Fruit fly (Drosophila melanogaster): ENCODE data around the gene csw.

Gene csw

DNA sequence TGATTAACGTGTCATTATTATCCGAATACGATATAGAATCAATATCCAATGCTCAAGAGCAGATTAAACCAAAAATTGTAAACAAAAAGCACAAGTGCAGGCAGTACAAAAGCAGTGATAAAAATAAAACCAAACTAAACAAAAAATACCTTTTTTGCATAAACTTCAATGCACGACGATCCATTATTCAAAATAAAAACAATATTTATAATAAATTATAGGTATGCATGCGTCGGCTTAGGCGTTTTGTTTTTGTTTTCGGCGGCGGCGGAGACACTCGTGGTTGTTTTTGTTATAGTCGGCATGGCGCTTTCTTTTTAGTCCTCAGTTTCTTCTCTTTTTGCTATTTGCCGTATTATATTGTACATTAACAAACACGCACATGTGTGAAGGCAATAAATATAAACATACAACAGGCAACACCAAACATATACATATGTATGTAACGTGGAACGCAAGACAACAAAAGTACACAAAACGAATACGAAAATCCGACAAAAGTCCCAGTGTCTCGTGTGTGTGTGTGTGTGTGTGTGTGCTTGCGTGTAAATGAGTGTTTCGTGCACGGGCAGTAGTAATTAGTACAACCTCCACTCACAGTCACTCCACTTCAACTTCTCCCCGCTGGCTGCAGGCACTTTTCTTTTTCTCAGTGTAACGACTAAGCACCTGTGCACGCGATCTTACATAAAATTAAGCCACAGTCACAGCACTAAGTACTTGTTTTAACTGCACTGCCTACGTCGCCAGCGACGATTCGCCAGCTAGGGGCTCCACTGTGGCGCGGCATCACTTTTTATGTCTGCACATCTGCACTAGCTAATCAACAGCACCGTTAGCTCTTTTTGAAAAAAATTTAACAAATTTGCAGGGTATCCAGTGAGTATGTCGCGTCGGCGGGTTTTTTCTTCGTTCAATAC, 42.1 kb downstream of the csw start (continued):
- TF ChIP-seq corto (GFP tag; optimal IDR thresholded peaks at IDR 0.05) (no peak), CG8359 (GFP tag; optimal IDR thresholded peaks at IDR 0.05; ENCODE audit: borderline replicate concordance) (peak; percentile 10), crp (GFP tag; optimal IDR thresholded peaks at IDR 0.05) (no peak), CG13624 (GFP tag; optimal IDR thresholded peaks at IDR 0.05) (peak; percentile 12), Ets65A (GFP tag) (peak; percentile 81), CG17328 (GFP tag; IDR thresholded peaks at IDR 0.05) (peak; percentile 40), CG14050 (GFP tag; IDR thresholded peaks at IDR 0.05) (peak; percentile 47; the same call in 1 of the 3 replicates), B-H1 (GFP tag; IDR thresholded peaks at IDR 0.05) (peak; percentile 11; the same call in 1 of the 3 replicates), scrt (GFP tag; optimal IDR thresholded peaks at IDR 0.05) (peak; percentile 26), CG9215 (GFP tag; IDR thresholded peaks at IDR 0.05) (peak; percentile 48; the same call in 1 of the 2 replicates), CG31441 (GFP tag; IDR thresholded peaks at IDR 0.05) (no peak), CoRest (tag; optimal IDR thresholded peaks at IDR 0.05) (peak; percentile 25), ERR (GFP tag; optimal IDR thresholded peaks at IDR 0.05) (peak; percentile 22), klu (GFP tag; IDR thresholded peaks at IDR 0.05) (0 out of 2 replicates have a peak, but pooled peaks have one; percentile 40), E2f2 (GFP tag; IDR thresholded peaks at IDR 0.05) (peak; percentile 19; the same call in 1 of the 2 replicates), NFAT (GFP tag; IDR thresholded peaks at IDR 0.05) (0 out of 2 replicates have a peak, but pooled peaks have one; percentile 22), Antp (GFP tag; optimal IDR thresholded peaks at IDR 0.05) (peak; percentile 34), Usf (GFP tag; optimal IDR thresholded peaks at IDR 0.05) (no peak), jumu (GFP tag; optimal IDR thresholded peaks at IDR 0.05) (peak; percentile 58), unpg (GFP tag; optimal IDR thresholded peaks at IDR 0.05) (peak; percentile 45), CG3847 (GFP tag; IDR thresholded peaks at IDR 0.05) (0 out of 2 replicates have a peak, but pooled peaks have one; percentile 21), CG14710 (tag; optimal IDR thresholded peaks at IDR 0.05) (no peak), Mad (GFP tag; optimal IDR thresholded peaks at IDR 0.05) (no peak), nom (GFP tag; optimal IDR thresholded peaks at IDR 0.05) (no peak), CG7786 (GFP tag; optimal IDR thresholded peaks at IDR 0.05) (peak; percentile 33), CG4404 (GFP tag; IDR thresholded peaks at IDR 0.05) (peak; percentile 52), Myb (GFP tag; optimal IDR thresholded peaks at IDR 0.05) (peak; percentile 37), Blimp-1 (GFP tag; optimal IDR thresholded peaks at IDR 0.05) (peak; percentile 13), Ssrp (tag; optimal IDR thresholded peaks at IDR 0.05) (peak; percentile 20), HLH3B (GFP tag; IDR thresholded peaks at IDR 0.05) (0 out of 2 replicates have a peak, but pooled peaks have one; percentile 28), sob (GFP tag; IDR thresholded peaks at IDR 0.05) (0 out of 2 replicates have a peak, but pooled peaks have one; percentile 5), fru (optimal IDR thresholded peaks at IDR 0.05) (no peak), ssp (GFP tag; IDR thresholded peaks at IDR 0.05) (peak; percentile 41; the same call in 1 of the 2 replicates), zfh2 (GFP tag; optimal IDR thresholded peaks at IDR 0.05) (peak; percentile 33), ind (GFP tag; optimal IDR thresholded peaks at IDR 0.05) (peak; percentile 51), HLH4C (GFP tag; IDR thresholded peaks at IDR 0.05; ENCODE audit: partially characterized antibody) (no peak), CG14014 (GFP tag; IDR thresholded peaks at IDR 0.05) (0 out of 2 replicates have a peak, but pooled peaks have one; percentile 7), Med (GFP tag) (peak; percentile 53), CG4282 (GFP tag; optimal IDR thresholded peaks at IDR 0.05) (no peak), lov (optimal IDR thresholded peaks at IDR 0.05) (peak; percentile 82), lov (GFP tag; IDR thresholded peaks at IDR 0.05) (no peak), CG6689 (GFP tag; IDR thresholded peaks at IDR 0.05) (peak; percentile 37; the same call in 1 of the 2 replicates), CG9797 (GFP tag; optimal IDR thresholded peaks at IDR 0.05) (no peak), CG4617 (GFP tag; optimal IDR thresholded peaks at IDR 0.05; ENCODE audit: borderline replicate concordance) (peak; percentile 1), CG1792 (GFP tag; optimal IDR thresholded peaks at IDR 0.05) (peak; percentile 17), MTF-1 (GFP tag; optimal IDR thresholded peaks at IDR 0.05; ENCODE audit: borderline replicate concordance) (no peak), Abd-B (GFP tag; optimal IDR thresholded peaks at IDR 0.05) (peak; percentile 44), Sox102F (GFP tag; optimal IDR thresholded peaks at IDR 0.05) (peak; percentile 31)

Measured in whole organism, embryonic.